Fruit fly (Drosophila melanogaster) whole organism, prepupa: ENCODE measurements around the gene spn-E.

ENCODE experiments used
- CG11294 ChIP-seq: fragments of 200-800 bp; sonication (Bioruptor generic); IDR thresholded peaks from 2 replicates; pipeline ENCODE4 v1.3.6; 2022; ENCODE audit warnings: missing biosample characterization, missing genetic modification characterization
- CG1621 ChIP-seq: fragments of 200-800 bp; sonication (Bioruptor generic); optimal IDR thresholded peaks from 3 replicates; lab custom pipeline; 2018; ENCODE audit warnings: missing biosample characterization, mild to moderate bottlenecking, missing genetic modification characterization
- CG16779 ChIP-seq: fragments of 200-800 bp; sonication (Bioruptor generic); optimal IDR thresholded peaks from 3 replicates; lab custom pipeline; 2017; ENCODE audit warnings: missing biosample characterization, mild to moderate bottlenecking, missing genetic modification characterization
- CG3032 ChIP-seq: fragments of 200-800 bp; optimal IDR thresholded peaks from 2 replicates; lab custom pipeline; 2019; ENCODE audit warnings: missing biosample characterization, mild to moderate bottlenecking, missing genetic modification characterization, moderate library complexity
- CG31627 ChIP-seq: fragments of 200-800 bp; sonication (Bioruptor generic); optimal IDR thresholded peaks from 3 replicates; lab custom pipeline; 2016; ENCODE audit warnings: missing biosample characterization, missing genetic modification characterization
- Eip78C ChIP-seq: fragments of 200-800 bp; sonication (Bioruptor generic); peaks from one replicate; lab custom pipeline; 2016; ENCODE audit warnings: missing biosample characterization, missing genetic modification characterization
- Hr38 ChIP-seq: sonication (Bioruptor generic); optimal IDR thresholded peaks from 2 replicates; lab custom pipeline; 2016; ENCODE audit warnings: missing biosample characterization, missing genetic modification characterization
- Lpt ChIP-seq: fragments of 200-800 bp; sonication (Bioruptor generic); optimal IDR thresholded peaks from 3 replicates; lab custom pipeline; 2016; ENCODE audit warnings: missing biosample characterization, missing genetic modification characterization
- OdsH ChIP-seq: fragments of 200-800 bp; sonication (Bioruptor generic); optimal IDR thresholded peaks from 3 replicates; lab custom pipeline; 2016; ENCODE audit warnings: missing biosample characterization, missing genetic modification characterization
- Sox102F ChIP-seq: fragments of 200-800 bp; sonication (Bioruptor generic); optimal IDR thresholded peaks from 2 replicates; lab custom pipeline; 2016; ENCODE audit warnings: missing biosample characterization, mild to moderate bottlenecking, missing genetic modification characterization
- eg ChIP-seq: fragments of 200-800 bp; sonication (Bioruptor generic); IDR thresholded peaks from 3 replicates; pipeline ENCODE4 v1.3.6; 2022; ENCODE audit warnings: missing biosample characterization, missing genetic modification characterization
- fd85E ChIP-seq: fragments of 200-800 bp; sonication (Bioruptor generic); optimal IDR thresholded peaks from 3 replicates; lab custom pipeline; 2016; ENCODE audit warnings: missing biosample characterization, missing genetic modification characterization
- salr ChIP-seq, 2 experiments: fragments of 200-800 bp; sonication (Bioruptor generic); optimal IDR thresholded peaks; 3 replicates each; lab custom pipeline; 2016 to 2018; ENCODE audit warnings: missing biosample characterization in 2 of 2, missing genetic modification characterization in 2 of 2, mild to moderate bottlenecking in 1 of 2
- topi ChIP-seq: fragments of 200-800 bp; sonication (Bioruptor generic); optimal IDR thresholded peaks from 3 replicates; lab custom pipeline; 2016; ENCODE audit warnings: missing biosample characterization, missing genetic modification characterization

DNA sequence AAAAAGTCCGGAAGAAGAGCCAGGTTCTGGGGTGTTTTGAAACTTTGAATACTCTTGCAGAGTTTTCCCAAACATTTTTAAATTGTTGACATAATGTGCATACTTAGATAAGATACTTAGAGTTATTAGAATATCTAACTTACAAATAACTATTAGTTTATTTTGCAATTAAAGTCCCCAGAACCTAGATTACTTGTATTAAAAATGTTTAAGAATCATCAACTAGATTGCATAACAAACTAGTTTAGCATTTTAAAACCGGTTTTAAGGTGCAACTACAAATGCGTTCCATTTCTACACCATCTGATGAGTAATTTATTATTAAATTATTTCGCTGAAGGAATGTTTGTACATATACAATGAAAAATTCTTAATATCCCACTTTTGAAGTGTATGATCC is 30.9 kb upstream of the spn-E start:
- TF ChIP-seq Lpt (GFP tag; lab: Kevin White, UChicago) (peak; percentile 2), CG16779 (no peak), topi (GFP tag; lab: Kevin White, UChicago) (peak; percentile 45), CG1621 (tag; lab: Kevin White, UChicago) (no peak), CG3032 (tag; lab: Kevin White, UChicago) (no peak), fd85E (GFP tag; lab: Kevin White, UChicago) (no peak), OdsH (GFP tag; lab: Kevin White, UChicago) (no peak), eg (GFP tag; lab: Robert Waterston, UW) (no peak), salr (GFP tag; optimal IDR thresholded peaks at IDR 0.05; lab: Kevin White, UChicago) (peak in 1 of 2 experiments; percentile 34), CG11294 (GFP tag; lab: Robert Waterston, UW) (no peak), Eip78C (peak; percentile 86), Sox102F (GFP tag; lab: Kevin White, UChicago) (no peak), Hr38 (GFP tag; lab: Kevin White, UChicago) (no peak), CG31627 (GFP tag; lab: Kevin White, UChicago) (no peak)
